ENCODE assay signal across 3 fruit fly cellular contexts in genomic region chr3R:5643421-5643820, dm6.
TF ChIP-seq lines count a peak whose summit lies in the region.

No protein-coding gene starts in this region.

- no peak for TF ChIP-seq CTCF in whole organism, embryonic (GFP tag; optimal IDR thresholded peaks at IDR 0.05; lab: Kevin White, UChicago)

TF ChIP-seq in whole organism, embryonic, 481 proteins besides CTCF, POLR2A, EP300 and RAD21:
- TF ChIP-seq Med (GFP tag; lab: Kevin White, UChicago) (peak; percentile 60), Oli (tag; optimal IDR thresholded peaks at IDR 0.05; lab: Kevin White, UChicago) (no peak)

TF ChIP-seq in whole organism, prepupa, 60 proteins besides CTCF, POLR2A, EP300 and RAD21:
- no peak for TF ChIP-seq spab (GFP tag; optimal IDR thresholded peaks at IDR 0.05; lab: Kevin White, UChicago)
- TF ChIP-seq svp (GFP tag; lab: Kevin White, UChicago): peak; percentile 86

TF ChIP-seq in whole organism, pupa, 21 proteins besides CTCF, POLR2A, EP300 and RAD21:
- peak; percentile 8 for TF ChIP-seq EcR (GFP tag; optimal IDR thresholded peaks at IDR 0.05; lab: Kevin White, UChicago)
- TF ChIP-seq Ets98B (GFP tag; IDR thresholded peaks at IDR 0.05; lab: Robert Waterston, UW): no peak
- no peak for TF ChIP-seq CG8301 (tag; optimal IDR thresholded peaks at IDR 0.05; lab: Kevin White, UChicago)
